Worm (Caenorhabditis elegans) whole organism, mixed stage, embryonic: ENCODE results near the gene F34H10.3.

Source experiments
- nhr-237 ChIP-seq: fragments of 150-350 bp; optimal IDR thresholded peaks from 2 replicates; lab custom pipeline; 2014; ENCODE audit warnings: missing biosample characterization, missing genetic modification characterization
- nhr-28 ChIP-seq: fragments of 150-350 bp; optimal IDR thresholded peaks from 2 replicates; lab custom pipeline; 2014; ENCODE audit warnings: missing biosample characterization, missing genetic modification characterization
- ztf-11 ChIP-seq: fragments of 150-350 bp; optimal IDR thresholded peaks from 2 replicates; lab custom pipeline; 2014; ENCODE audit warnings: missing biosample characterization, missing genetic modification characterization

- TF ChIP-seq ztf-11 (tag; lab: Kevin White, UChicago) (no peak), nhr-237 (tag; lab: Kevin White, UChicago) (no peak), nhr-28 (tag; lab: Kevin White, UChicago) (no peak)
Observed at ce11 chrX:9637137-9637536, 2.3 kb upstream of the F34H10.3 start.
